Fruit fly (Drosophila melanogaster): Measurements from ENCODE around the gene SLIRP1.

- TF ChIP-seq CG7101 (tag; optimal IDR thresholded peaks at IDR 0.05) (no peak), Crg-1 (GFP tag; optimal IDR thresholded peaks at IDR 0.05) (no peak), ovo (GFP tag; optimal IDR thresholded peaks at IDR 0.05) (no peak), CG5204 (GFP tag; optimal IDR thresholded peaks at IDR 0.05) (no peak), Clk (GFP tag; optimal IDR thresholded peaks at IDR 0.05) (no peak)
Observed at dm6 chrX:21334522-21335104, 15.5 kb upstream of the SLIRP1 start.

Measured in whole organism, adult.